Fruit fly (Drosophila melanogaster) ovary, adult (tissue): ENCODE data around the gene CG15537.

ENCODE experiments used
- CG17801 ChIP-seq: fragments of 200-800 bp; optimal IDR thresholded peaks from 2 replicates; lab custom pipeline; 2019; ENCODE audit warnings: missing biosample characterization, mild to moderate bottlenecking, missing genetic modification characterization, moderate library complexity; ENCODE audit not compliant: partially characterized antibody

The CG15537 gene

dm6 chr3R:30459066-30459935 lies 15.9 kb upstream of the CG15537 start, which contains the start of the genes CG2224 and CDase:
Gene CG2224 (minus strand): TSS chr3R:30459300.
Gene CDase (plus strand): TSS chr3R:30459521.
- peak; percentile 30 for TF ChIP-seq CG17801 (GFP tag; lab: Kevin White, UChicago)

- TF ChIP-seq CG17801 (GFP tag; lab: Kevin White, UChicago), result no peak
Measured at dm6 chr3R:30455817-30456544, 12.6 kb upstream of the CG15537 start, which contains the start of gene aralar1. Gene aralar1 (minus strand): TSS chr3R:30455867.

DNA sequence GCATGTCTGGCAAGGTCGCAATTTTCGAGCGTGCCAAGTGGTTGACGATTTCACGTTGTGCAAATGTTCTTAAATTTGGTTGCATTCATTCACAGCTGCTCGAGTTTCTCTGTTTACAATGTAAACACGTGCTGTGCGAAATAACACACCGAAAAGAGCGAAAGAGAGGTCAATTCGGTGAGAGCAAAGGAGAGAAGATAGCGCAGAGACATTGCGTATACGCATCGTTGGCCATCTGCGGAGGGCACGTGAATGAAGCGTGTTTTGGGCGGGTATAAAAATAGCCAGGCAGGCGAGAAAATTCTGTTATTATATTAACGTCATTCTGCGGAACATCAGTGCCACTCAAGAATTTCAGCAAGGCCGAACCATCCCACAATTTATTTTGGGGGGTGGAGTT lies 11.0 kb upstream of the CG15537 start:
- no peak for TF ChIP-seq CG17801 (GFP tag; lab: Kevin White, UChicago)

dm6 chr3R:30453236-30453635 lies 9.8 kb upstream of the CG15537 start:
- no peak for TF ChIP-seq CG17801 (GFP tag; lab: Kevin White, UChicago)

DNA sequence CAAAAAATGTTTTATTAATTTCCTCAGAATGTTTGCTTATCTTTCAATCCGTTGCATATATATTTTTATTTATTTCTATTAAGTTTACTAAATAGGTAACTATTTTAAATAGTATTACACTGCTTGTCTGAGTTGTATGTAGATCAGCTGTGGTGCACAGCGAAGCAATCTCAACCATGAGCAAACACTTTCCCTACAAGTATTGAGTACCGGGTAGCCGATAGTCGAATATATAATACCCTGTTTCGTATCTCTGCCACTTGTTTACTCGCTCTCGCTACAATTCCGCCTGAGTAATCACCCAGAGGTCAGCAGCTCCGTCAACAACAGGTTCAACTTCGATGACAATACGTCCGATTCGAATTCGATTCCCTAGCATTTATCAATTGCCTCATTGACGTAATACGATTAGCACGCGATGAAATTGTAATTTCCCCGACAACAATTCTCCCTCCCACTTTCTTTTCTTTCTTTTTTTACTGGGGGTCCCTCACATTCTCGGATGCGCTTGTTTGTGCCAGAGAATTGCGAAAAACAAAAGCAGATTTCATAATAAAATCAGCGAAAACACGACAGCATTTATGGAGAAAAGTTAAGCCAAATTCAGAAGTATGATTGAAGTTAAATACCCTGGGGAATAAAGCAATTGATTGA lies 7.4 kb upstream of the CG15537 start:
- no peak for TF ChIP-seq CG17801 (GFP tag; lab: Kevin White, UChicago)

DNA sequence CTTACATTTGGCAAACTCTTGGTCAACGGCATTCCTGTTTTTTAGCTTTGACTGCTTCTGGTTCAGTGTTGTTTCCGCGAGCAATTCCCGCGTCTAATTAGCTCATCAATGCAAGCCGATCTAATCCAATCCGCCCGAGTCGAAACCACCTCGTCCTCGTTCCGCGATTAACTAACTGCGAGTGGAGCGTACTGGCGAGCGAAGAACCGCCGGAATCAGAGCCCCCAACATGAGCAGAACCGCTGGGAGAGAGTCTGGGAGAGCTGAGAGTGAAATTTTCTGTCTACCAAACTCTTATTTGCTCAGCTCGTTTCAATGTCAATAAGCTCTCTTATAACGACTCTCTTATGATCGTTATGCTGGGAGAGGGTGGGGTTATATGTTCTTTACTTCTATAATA lies 6.8 kb upstream of the CG15537 start:
- TF ChIP-seq CG17801 (GFP tag; lab: Kevin White, UChicago), result peak; percentile 67

- no peak for TF ChIP-seq CG17801 (GFP tag; lab: Kevin White, UChicago)
Measured at dm6 chr3R:30449446-30449845, 6.0 kb upstream of the CG15537 start.

DNA sequence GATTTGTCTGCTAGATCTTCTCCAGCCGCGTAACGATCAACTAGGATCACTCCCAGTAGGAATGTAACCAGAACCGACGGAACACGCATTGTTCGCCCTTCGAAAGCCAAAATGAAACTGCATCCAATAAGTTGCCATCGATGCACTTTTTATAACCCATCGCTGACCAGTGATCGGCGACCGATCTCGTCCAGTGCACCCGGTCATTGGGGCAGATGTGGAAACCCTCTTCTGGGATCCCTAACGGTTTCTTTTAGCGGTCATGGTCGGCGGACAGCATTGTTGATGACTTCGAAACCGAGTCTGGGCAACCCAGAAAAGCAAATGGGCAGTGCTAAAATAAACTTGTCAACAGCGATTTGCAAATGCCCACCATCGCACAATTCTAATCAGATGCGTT lies 1.5 kb upstream of the CG15537 start, which contains the start of gene Osi23:
Gene Osi23 (minus strand): TSS at position 101 of the 400 bp plus-strand sequence.
- no peak for TF ChIP-seq CG17801 (GFP tag; lab: Kevin White, UChicago)

dm6 chr3R:30431258-30432114 lies 11.9 kb downstream of the CG15537 start, which contains the start of gene CG15534:
Gene CG15534 (plus strand): TSS chr3R:30432064.
- no peak for TF ChIP-seq CG17801 (GFP tag; lab: Kevin White, UChicago)

- TF ChIP-seq CG17801 (GFP tag; lab: Kevin White, UChicago), result no peak
Measured at dm6 chr3R:30428459-30428858, 14.9 kb downstream of the CG15537 start, which contains the start of gene CG15533. Gene CG15533 (plus strand): TSS chr3R:30428820.

DNA sequence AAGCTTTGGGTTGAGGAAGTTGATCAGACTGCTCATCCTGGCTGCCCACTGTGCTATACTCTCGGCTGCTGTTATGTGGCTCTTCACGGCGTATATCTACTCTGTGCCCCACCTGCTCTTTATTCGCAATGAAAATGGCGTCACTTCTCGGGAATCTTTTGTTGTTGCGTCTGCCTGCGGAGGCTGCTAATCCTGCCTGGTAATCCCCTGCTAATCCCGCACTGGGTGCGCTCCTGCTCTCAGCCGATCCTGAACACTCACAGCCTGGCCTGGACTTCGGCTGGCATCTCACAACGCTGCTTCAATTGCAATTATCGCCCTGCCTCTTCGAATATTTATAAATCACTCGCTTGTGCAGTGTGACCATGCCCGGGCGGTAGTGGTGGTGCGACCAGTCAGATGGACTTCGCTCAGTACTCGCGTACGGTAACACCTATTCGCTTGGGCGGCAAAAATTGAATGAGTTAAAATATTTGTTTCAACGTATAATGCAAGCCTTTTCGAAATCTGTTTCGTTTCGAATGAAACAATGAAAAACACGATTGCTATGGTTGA lies 15.5 kb downstream of the CG15537 start, which contains the start of gene CG2218:
Gene CG2218 (minus strand): TSS at position 472 of the 555 bp plus-strand sequence.
- TF ChIP-seq CG17801 (GFP tag; lab: Kevin White, UChicago), result peak; percentile 32

DNA sequence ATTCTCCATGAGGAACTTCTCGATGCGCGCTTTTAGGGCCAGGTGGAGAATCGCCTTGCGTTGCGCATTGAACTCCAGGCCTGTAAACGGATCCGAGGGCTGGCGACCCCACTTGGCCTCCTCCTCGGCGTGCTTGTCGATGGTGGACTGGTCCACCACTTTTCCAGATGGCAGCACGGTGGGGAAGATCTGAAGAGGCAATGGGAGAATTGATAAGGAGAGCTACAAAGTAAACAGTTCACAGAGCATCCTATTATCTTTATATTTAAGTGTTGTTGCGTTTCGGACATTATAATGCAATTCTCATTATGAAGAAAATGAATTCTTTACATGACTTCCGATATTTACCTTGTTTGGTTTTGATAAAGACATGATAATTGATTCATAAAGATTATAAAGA lies 16.8 kb downstream of the CG15537 start:
- TF ChIP-seq CG17801 (GFP tag; lab: Kevin White, UChicago), result no peak

dm6 chr3R:30425622-30426021 lies 17.8 kb downstream of the CG15537 start:
- no peak for TF ChIP-seq CG17801 (GFP tag; lab: Kevin White, UChicago)
